Worm (Caenorhabditis elegans): ENCODE results near the gene gex-5.

The gex-5 gene

ce11 chrIII:4802707-4803106, 20.9 kb upstream of the gex-5 start, which contains the start of gene metl-5:
metl-5 (plus strand) TSS chrIII:4803007.
- TF ChIP-seq ref-2 (tag; optimal IDR thresholded peaks at IDR 0.05) = no peak
- no peak for TF ChIP-seq npax-4 (tag; optimal IDR thresholded peaks at IDR 0.05)

ce11 chrIII:4796536-4796935, 14.7 kb upstream of the gex-5 start, which contains the start of gene tag-325:
tag-325 (plus strand) TSS chrIII:4796836.
- no peak for TF ChIP-seq hlh-6 (tag; optimal IDR thresholded peaks at IDR 0.05)
- peak; percentile 15 for TF ChIP-seq hlh-30 (tag; optimal IDR thresholded peaks at IDR 0.05; ENCODE audit: insufficient read depth)

ce11 chrIII:4796039-4796438, 14.3 kb upstream of the gex-5 start:
- TF ChIP-seq gmeb-2 (tag; optimal IDR thresholded peaks at IDR 0.05) = no peak
- TF ChIP-seq sox-2 (GFP tag; IDR thresholded peaks at IDR 0.05) = no peak
- no peak for TF ChIP-seq ceh-22 (tag; optimal IDR thresholded peaks at IDR 0.05)
- peak; percentile 16 for TF ChIP-seq elt-2 (tag; optimal IDR thresholded peaks at IDR 0.05)
- no peak for TF ChIP-seq syd-9 (tag; optimal IDR thresholded peaks at IDR 0.05)
- no peak for TF ChIP-seq ceh-19 (GFP tag; optimal IDR thresholded peaks at IDR 0.05)
- no peak for TF ChIP-seq K02D7.2 (tag; optimal IDR thresholded peaks at IDR 0.05)
- TF ChIP-seq ceh-9 (tag; optimal IDR thresholded peaks at IDR 0.05) = no peak
- no peak for TF ChIP-seq pha-2 (tag; optimal IDR thresholded peaks at IDR 0.05)
- no peak for TF ChIP-seq rnt-1 (tag; optimal IDR thresholded peaks at IDR 0.05)
- no peak for TF ChIP-seq hlh-15 (tag; optimal IDR thresholded peaks at IDR 0.05)
- peak; percentile 20 for TF ChIP-seq hlh-30 (tag; optimal IDR thresholded peaks at IDR 0.05; ENCODE audit: insufficient read depth)
- no peak for TF ChIP-seq F13H6.1 (tag; optimal IDR thresholded peaks at IDR 0.05)
- no peak for TF ChIP-seq ceh-30 (tag; optimal IDR thresholded peaks at IDR 0.05)
- TF ChIP-seq hlh-13 (GFP tag; optimal IDR thresholded peaks at IDR 0.05) = no peak
- no peak for TF ChIP-seq C38D4.7 (GFP tag; optimal IDR thresholded peaks at IDR 0.05)
- no peak for TF ChIP-seq C08G9.2 (tag; optimal IDR thresholded peaks at IDR 0.05)
- TF ChIP-seq ets-4 (tag; optimal IDR thresholded peaks at IDR 0.05) = peak; percentile 48
- TF ChIP-seq eyg-1 (tag; optimal IDR thresholded peaks at IDR 0.05) = no peak
- no peak for TF ChIP-seq ceh-18 (tag; optimal IDR thresholded peaks at IDR 0.05)
- no peak for TF ChIP-seq pat-9 (tag; optimal IDR thresholded peaks at IDR 0.05)
- peak; percentile 26 for TF ChIP-seq ceh-31 (tag; optimal IDR thresholded peaks at IDR 0.05)
- TF ChIP-seq unc-3 (GFP tag; conservative IDR thresholded peaks at IDR 0.05) = no peak
- TF ChIP-seq unc-3 (tag; optimal IDR thresholded peaks at IDR 0.05) = no peak
- TF ChIP-seq ceh-14 (tag; optimal IDR thresholded peaks at IDR 0.05) = no peak
- TF ChIP-seq ceh-24 (tag; optimal IDR thresholded peaks at IDR 0.05) = no peak
- no peak for TF ChIP-seq sdc-2 (tag; optimal IDR thresholded peaks at IDR 0.05)
- TF ChIP-seq tbx-2 (tag; optimal IDR thresholded peaks at IDR 0.05) = peak; percentile 19
- no peak for TF ChIP-seq che-1 (tag; optimal IDR thresholded peaks at IDR 0.05)
- peak; percentile 45 for TF ChIP-seq nfya-1 (tag; optimal IDR thresholded peaks at IDR 0.05)
- TF ChIP-seq sox-4 (tag; optimal IDR thresholded peaks at IDR 0.05) = no peak
- TF ChIP-seq pag-3 (tag; optimal IDR thresholded peaks at IDR 0.05; ENCODE audit: borderline replicate concordance) = no peak
- no peak for TF ChIP-seq zip-5 (tag; optimal IDR thresholded peaks at IDR 0.05)
- TF ChIP-seq unc-55 (GFP tag; optimal IDR thresholded peaks at IDR 0.05) = no peak

- TF ChIP-seq T23F11.4 (GFP tag; optimal IDR thresholded peaks at IDR 0.05) (no peak), ceh-34 (tag; optimal IDR thresholded peaks at IDR 0.05) (no peak), che-1 (tag; optimal IDR thresholded peaks at IDR 0.05) (no peak), rnt-1 (tag; optimal IDR thresholded peaks at IDR 0.05) (no peak), elt-2 (tag; optimal IDR thresholded peaks at IDR 0.05) (no peak), elt-4 (tag; optimal IDR thresholded peaks at IDR 0.05) (no peak), eyg-1 (tag; optimal IDR thresholded peaks at IDR 0.05) (no peak), pax-1 (tag; optimal IDR thresholded peaks at IDR 0.05) (no peak), ceh-9 (tag; optimal IDR thresholded peaks at IDR 0.05) (no peak), dve-1 (tag; optimal IDR thresholded peaks at IDR 0.05) (no peak), unc-3 (GFP tag; conservative IDR thresholded peaks at IDR 0.05) (no peak), unc-3 (tag; optimal IDR thresholded peaks at IDR 0.05) (no peak)
Observed at ce11 chrIII:4792560-4793136, 10.9 kb upstream of the gex-5 start, which contains the start of gene mip-1. mip-1 (plus strand) TSS chrIII:4793086.

Data from whole organism, late embryonic.